Fruit fly (Drosophila melanogaster) whole organism, embryonic: ENCODE results near the gene CG5334.

Source experiments
- CG2129 ChIP-seq: fragments of 200-800 bp; sonication (Bioruptor generic); IDR thresholded peaks from 2 replicates; pipeline ENCODE4 v1.3.6; 2022; ENCODE audit warnings: missing biosample characterization, missing genetic modification characterization; ENCODE audit not compliant: partially characterized antibody
- CG30431 ChIP-seq: fragments of 200-800 bp; sonication (Bioruptor generic); optimal IDR thresholded peaks from 2 replicates; lab custom pipeline; 2017; ENCODE audit warnings: missing biosample characterization, missing genetic modification characterization
- CG9932 ChIP-seq: fragments of 200-800 bp; sonication (Bioruptor generic); IDR thresholded peaks from 2 replicates; pipeline ENCODE4 v1.3.6; 2022; ENCODE audit warnings: missing biosample characterization, missing genetic modification characterization
- Hand ChIP-seq: fragments of 200-800 bp; sonication (Bioruptor generic); optimal IDR thresholded peaks from 2 replicates; lab custom pipeline; 2017; ENCODE audit warnings: mild to moderate bottlenecking, missing biosample characterization, missing genetic modification reagents, missing genetic modification characterization

DNA sequence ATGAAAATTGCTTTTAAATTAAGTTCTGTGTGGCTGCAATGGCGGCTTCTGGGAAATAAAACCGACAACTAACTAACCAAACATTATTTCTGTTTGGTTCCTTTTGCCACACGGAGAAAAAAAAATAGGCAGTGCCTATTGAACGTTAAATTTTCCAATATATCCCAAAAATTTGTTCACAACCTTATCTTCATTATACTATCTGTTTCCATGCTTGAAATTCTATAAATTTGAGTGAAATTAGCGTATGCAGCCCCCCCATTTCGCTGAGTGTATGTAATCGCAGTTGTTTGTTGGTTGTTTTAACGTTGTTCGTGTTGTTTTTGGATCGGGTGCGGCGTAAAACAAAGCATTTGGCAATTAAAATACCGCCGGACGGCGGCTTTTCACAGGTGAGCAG lies 36.7 kb upstream of the CG5334 start:
- TF ChIP-seq CG9932 (GFP tag; lab: Robert Waterston, UW) = no peak
- TF ChIP-seq Hand (GFP tag; lab: Kevin White, UChicago) = no peak
- TF ChIP-seq CG30431 (GFP tag; lab: Kevin White, UChicago) = no peak
- TF ChIP-seq CG2129 (GFP tag; lab: Robert Waterston, UW) = no peak
